Worm (Caenorhabditis elegans): ENCODE data around the gene T19C3.4.

- TF ChIP-seq cog-1 (tag; optimal IDR thresholded peaks at IDR 0.05) (no peak), tab-1 (GFP tag; IDR thresholded peaks at IDR 0.05) (no peak), flt-1 (GFP tag; IDR thresholded peaks at IDR 0.05) (no peak), klf-2 (GFP tag; conservative IDR thresholded peaks at IDR 0.05) (no peak), med-1 (GFP tag; optimal IDR thresholded peaks at IDR 0.05; ENCODE audit: insufficient read depth) (no peak)
These were observed 27.2 kb upstream of the T19C3.4 start for ce11 chrIII:647248-647647.

Data from whole organism, midembryonic.